Fruit fly (Drosophila melanogaster) whole organism, embryonic: Measurements from ENCODE around the gene Cnb.

Source experiments
- CG10267 ChIP-seq: fragments of 200-800 bp; sonication (Bioruptor generic); optimal IDR thresholded peaks from 2 replicates; lab custom pipeline; 2018; ENCODE audit warnings: missing biosample characterization, mild to moderate bottlenecking, missing genetic modification characterization, moderate library complexity
- CG10321 ChIP-seq: fragments of 200-800 bp; sonication (Bioruptor generic); IDR thresholded peaks from 2 replicates; pipeline ENCODE4 v1.3.6; 2022; ENCODE audit warnings: missing biosample characterization, missing genetic modification characterization
- CG10959 ChIP-seq: fragments of 200-800 bp; sonication (Bioruptor generic); IDR thresholded peaks from 2 replicates; pipeline ENCODE4 v1.3.6; 2022; ENCODE audit warnings: missing biosample characterization, missing genetic modification characterization
- CG11093 ChIP-seq: fragments of 200-800 bp; sonication (Bioruptor generic); IDR thresholded peaks from 3 replicates; pipeline ENCODE4 v1.3.6; 2022; ENCODE audit warnings: missing biosample characterization, missing genetic modification characterization
- CG11723 ChIP-seq: fragments of 200-800 bp; sonication (Bioruptor generic); optimal IDR thresholded peaks from 2 replicates; lab custom pipeline; 2017; ENCODE audit warnings: missing biosample characterization, mild to moderate bottlenecking, missing genetic modification characterization
- CG12155 ChIP-seq: fragments of 200-800 bp; sonication (Bioruptor generic); optimal IDR thresholded peaks from 3 replicates; lab custom pipeline; 2016; ENCODE audit warnings: missing biosample characterization, missing genetic modification characterization
- CG14441 ChIP-seq: fragments of 200-800 bp; sonication (Bioruptor generic); IDR thresholded peaks from 2 replicates; pipeline ENCODE4 v1.3.6; 2022; ENCODE audit warnings: missing biosample characterization, missing genetic modification characterization
- CG17912 ChIP-seq: fragments of 200-800 bp; sonication (Bioruptor generic); optimal IDR thresholded peaks from 2 replicates; lab custom pipeline; 2018; ENCODE audit warnings: missing biosample characterization, mild to moderate bottlenecking, missing genetic modification characterization
- CG18011 ChIP-seq: fragments of 200-800 bp; sonication (Bioruptor generic); optimal IDR thresholded peaks from 2 replicates; lab custom pipeline; 2017; ENCODE audit warnings: missing biosample characterization, missing genetic modification characterization, mild to moderate bottlenecking, moderate library complexity, missing genotype
- CG1832 ChIP-seq: fragments of 200-800 bp; sonication (Bioruptor generic); optimal IDR thresholded peaks from 2 replicates; lab custom pipeline; 2017; ENCODE audit warnings: missing biosample characterization, mild to moderate bottlenecking, missing genetic modification characterization, inconsistent platforms
- CG31224 ChIP-seq: fragments of 200-800 bp; sonication (Bioruptor generic); IDR thresholded peaks from 2 replicates; pipeline ENCODE4 v1.3.6; 2022; ENCODE audit warnings: missing biosample characterization, missing genetic modification characterization
- CG5245 ChIP-seq: fragments of 200-800 bp; sonication (Bioruptor generic); optimal IDR thresholded peaks from 3 replicates; lab custom pipeline; 2016; ENCODE audit warnings: missing biosample characterization, missing genetic modification characterization
- CG6683 ChIP-seq: fragments of 200-800 bp; sonication (Bioruptor generic); optimal IDR thresholded peaks from 2 replicates; lab custom pipeline; 2017; ENCODE audit warnings: missing biosample characterization, mild to moderate bottlenecking, missing genetic modification characterization, missing genetic modification reagents
- CG7372 ChIP-seq: fragments of 200-800 bp; sonication (Bioruptor generic); IDR thresholded peaks from 2 replicates; pipeline ENCODE4 v1.3.6; 2022; ENCODE audit warnings: missing biosample characterization, missing genetic modification characterization
- CG8359 ChIP-seq: fragments of 200-800 bp; sonication (Bioruptor generic); optimal IDR thresholded peaks from 2 replicates; lab custom pipeline; 2017; ENCODE audit warnings: missing biosample characterization, mild to moderate bottlenecking, missing genetic modification characterization, borderline replicate concordance
- CG8388 ChIP-seq: fragments of 200-800 bp; sonication (Bioruptor generic); optimal IDR thresholded peaks from 2 replicates; lab custom pipeline; 2019; ENCODE audit warnings: missing biosample characterization, mild to moderate bottlenecking, missing genetic modification characterization, moderate library complexity
- CG8478 ChIP-seq: fragments of >200 bp; optimal IDR thresholded peaks from 2 replicates; lab custom pipeline; 2018
- Camta ChIP-seq: fragments of 200-800 bp; sonication (Bioruptor generic); optimal IDR thresholded peaks from 2 replicates; lab custom pipeline; 2016; ENCODE audit warnings: missing biosample characterization, missing genetic modification characterization
- Dbx ChIP-seq: fragments of 200-800 bp; sonication (Bioruptor generic); IDR thresholded peaks from 3 replicates; pipeline ENCODE4 v1.3.6; 2022; ENCODE audit warnings: missing biosample characterization, missing genetic modification characterization
- Elba2 ChIP-seq: fragments of 200-800 bp; sonication (Bioruptor generic); optimal IDR thresholded peaks from 3 replicates; lab custom pipeline; 2016; ENCODE audit warnings: missing biosample characterization, missing genetic modification characterization
- Fer2 ChIP-seq: fragments of 200-800 bp; sonication (Bioruptor generic); optimal IDR thresholded peaks from 2 replicates; lab custom pipeline; 2018; ENCODE audit warnings: missing biosample characterization, mild to moderate bottlenecking, missing genetic modification characterization, moderate library complexity
- Gsc ChIP-seq: fragments of 200-800 bp; sonication (Bioruptor generic); IDR thresholded peaks from 2 replicates; pipeline ENCODE4 v1.3.6; 2022; ENCODE audit warnings: missing biosample characterization, missing genetic modification characterization
- H15 ChIP-seq: fragments of 200-800 bp; sonication (Bioruptor generic); IDR thresholded peaks from 3 replicates; pipeline ENCODE4 v1.3.6; 2022; ENCODE audit warnings: missing biosample characterization, missing genetic modification characterization
- HHEX ChIP-seq: fragments of 200-800 bp; sonication (Bioruptor generic); optimal IDR thresholded peaks from 3 replicates; lab custom pipeline; 2017; ENCODE audit warnings: missing biosample characterization, mild to moderate bottlenecking, missing genetic modification characterization, missing genetic modification reagents
- NC2β ChIP-seq: fragments of 200-800 bp; sonication (Bioruptor generic); optimal IDR thresholded peaks from 2 replicates; lab custom pipeline; 2016; ENCODE audit warnings: missing biosample characterization, missing genetic modification characterization
- Nf-YA ChIP-seq: fragments of 200-800 bp; sonication (Bioruptor generic); IDR thresholded peaks from 2 replicates; pipeline ENCODE4 v1.3.6; 2022; ENCODE audit warnings: missing biosample characterization, missing genetic modification characterization
- Nf-YB ChIP-seq: fragments of 200-800 bp; sonication (Bioruptor generic); optimal IDR thresholded peaks from 3 replicates; lab custom pipeline; 2019; ENCODE audit warnings: missing biosample characterization, mild to moderate bottlenecking, missing genetic modification characterization, moderate library complexity
- Nf-YC ChIP-seq: fragments of 200-800 bp; optimal IDR thresholded peaks from 3 replicates; lab custom pipeline; 2019; ENCODE audit warnings: missing biosample characterization, mild to moderate bottlenecking, missing genetic modification characterization, moderate library complexity
- Poxn ChIP-seq: fragments of 200-800 bp; sonication (Bioruptor generic); IDR thresholded peaks from 2 replicates; pipeline ENCODE4 v1.3.6; 2022; ENCODE audit warnings: missing biosample characterization, missing genetic modification characterization
- Sox102F ChIP-seq: fragments of 200-800 bp; sonication (Bioruptor generic); optimal IDR thresholded peaks from 2 replicates; lab custom pipeline; 2018; ENCODE audit warnings: missing biosample characterization, mild to moderate bottlenecking, missing genetic modification characterization, moderate library complexity
- Stat92E ChIP-seq, 3 experiments: fragments of >200 bp in 2 of 3; fragments of 200-800 bp in 1 of 3; sonication (Bioruptor generic) in 1 of 3; optimal IDR thresholded peaks; 2 replicates each; lab custom pipeline; 2017 to 2019; ENCODE audit warnings: missing biosample characterization in 3 of 3, missing genetic modification characterization in 3 of 3, mild to moderate bottlenecking in 1 of 3, moderate library complexity in 1 of 3
- Tbp ChIP-seq: fragments of >200 bp; optimal IDR thresholded peaks from 2 replicates; lab custom pipeline; 2018; ENCODE audit warnings: missing biosample characterization, missing genetic modification characterization
- Trl ChIP-seq, 3 experiments: fragments of >200 bp in 2 of 3; fragments of 200-800 bp in 1 of 3; sonication (Bioruptor generic) in 1 of 3; optimal IDR thresholded peaks; 2 replicates in 1 of 3; 3 replicates in 2 of 3; lab custom pipeline; 2016 to 2017; ENCODE audit warnings: missing biosample characterization in 1 of 3, missing genetic modification characterization in 1 of 3
- al ChIP-seq: fragments of 200-800 bp; sonication (Bioruptor generic); IDR thresholded peaks from 2 replicates; pipeline ENCODE4 v1.3.6; 2022; ENCODE audit warnings: missing biosample characterization, missing genetic modification characterization
- ara ChIP-seq: fragments of 200-800 bp; sonication (Bioruptor generic); IDR thresholded peaks from 2 replicates; pipeline ENCODE4 v1.3.6; 2022; ENCODE audit warnings: missing biosample characterization, missing genetic modification characterization
- ash1 ChIP-seq: fragments of 200-800 bp; sonication (Bioruptor generic); optimal IDR thresholded peaks from 2 replicates; lab custom pipeline; 2018; ENCODE audit warnings: missing biosample characterization, mild to moderate bottlenecking, missing genetic modification characterization
- chn ChIP-seq: fragments of 200-800 bp; sonication (Bioruptor generic); optimal IDR thresholded peaks from 2 replicates; lab custom pipeline; 2016; ENCODE audit warnings: missing biosample characterization, missing genetic modification characterization
- ci ChIP-seq: fragments of 200-800 bp; sonication (Bioruptor generic); IDR thresholded peaks from 3 replicates; pipeline ENCODE4 v1.3.6; 2022; ENCODE audit warnings: missing biosample characterization, missing genetic modification characterization
- crc ChIP-seq: fragments of 200-800 bp; sonication (Bioruptor generic); optimal IDR thresholded peaks from 2 replicates; lab custom pipeline; 2016; ENCODE audit warnings: missing biosample characterization, missing genetic modification characterization
- crol ChIP-seq: fragments of 200-800 bp; sonication (Bioruptor generic); IDR thresholded peaks from 2 replicates; pipeline ENCODE4 v1.3.6; 2022; ENCODE audit warnings: missing biosample characterization, missing genetic modification characterization
- crp ChIP-seq, 2 experiments: fragments of 200-800 bp; sonication (Bioruptor generic); optimal IDR thresholded peaks; 2 replicates in 1 of 2; 3 replicates in 1 of 2; lab custom pipeline; 2017; ENCODE audit warnings: missing biosample characterization in 2 of 2, missing genetic modification characterization in 2 of 2, mild to moderate bottlenecking in 1 of 2, moderate library complexity in 1 of 2
- dati ChIP-seq: fragments of 200-800 bp; sonication (Bioruptor generic); IDR thresholded peaks from 2 replicates; pipeline ENCODE4 v1.3.6; 2022; ENCODE audit warnings: missing biosample characterization, missing genetic modification characterization
- dimm ChIP-seq: fragments of 200-800 bp; sonication (Bioruptor generic); IDR thresholded peaks from 2 replicates; pipeline ENCODE4 v1.3.6; 2022; ENCODE audit warnings: missing biosample characterization, missing genetic modification characterization
- gsb-n ChIP-seq: fragments of 200-800 bp; sonication (Bioruptor generic); optimal IDR thresholded peaks from 3 replicates; lab custom pipeline; 2018; ENCODE audit warnings: missing biosample characterization, mild to moderate bottlenecking, missing genetic modification characterization
- ken ChIP-seq: fragments of 200-800 bp; sonication (Bioruptor generic); IDR thresholded peaks from 3 replicates; pipeline ENCODE4 v1.3.6; 2022; ENCODE audit warnings: missing biosample characterization, missing genetic modification characterization
- klu ChIP-seq: fragments of 200-800 bp; sonication (Bioruptor generic); IDR thresholded peaks from 2 replicates; pipeline ENCODE4 v1.3.6; 2022; ENCODE audit warnings: missing biosample characterization, missing genetic modification characterization
- lov ChIP-seq, 2 experiments: fragments of 200-800 bp in 1 of 2; fragments of >200 bp in 1 of 2; sonication (Bioruptor generic) in 1 of 2; IDR thresholded peaks in 1 of 2; optimal IDR thresholded peaks in 1 of 2; 2 replicates in 1 of 2; 3 replicates in 1 of 2; pipeline versions ENCODE4 v1.3.6 to Lab custom; 2017 to 2022; ENCODE audit warnings: missing biosample characterization in 1 of 2, missing genetic modification characterization in 1 of 2
- ranshi ChIP-seq: fragments of 200-800 bp; sonication (Bioruptor generic); IDR thresholded peaks from 2 replicates; pipeline ENCODE4 v1.3.6; 2022; ENCODE audit warnings: missing biosample characterization, missing genetic modification characterization
- run ChIP-seq: fragments of 200-800 bp; sonication (Bioruptor generic); optimal IDR thresholded peaks from 3 replicates; lab custom pipeline; 2018; ENCODE audit warnings: missing biosample characterization, mild to moderate bottlenecking, missing genetic modification characterization
- sqz ChIP-seq: fragments of 200-800 bp; sonication (Bioruptor generic); optimal IDR thresholded peaks from 3 replicates; lab custom pipeline; 2018; ENCODE audit warnings: missing biosample characterization, mild to moderate bottlenecking, missing genetic modification characterization
- sr ChIP-seq: fragments of 200-800 bp; sonication (Bioruptor generic); IDR thresholded peaks from 3 replicates; pipeline ENCODE4 v1.3.6; 2022; ENCODE audit warnings: missing biosample characterization, missing genetic modification characterization

Gene Cnb

dm6 chr3L:1920051-1920450 lies 27.3 kb upstream of the Cnb start (continued):
- TF ChIP-seq lov (optimal IDR thresholded peaks at IDR 0.05; lab: Kevin White, UChicago) (no peak), lov (GFP tag; IDR thresholded peaks at IDR 0.05; lab: Robert Waterston, UW) (0 out of 3 replicates have a peak, but pooled peaks have one; percentile 13), Elba2 (GFP tag; lab: Kevin White, UChicago) (peak; percentile 74), CG6683 (GFP tag; lab: Kevin White, UChicago) (no peak), CG31224 (GFP tag; lab: Robert Waterston, UW) (no peak), chn (GFP tag; lab: Kevin White, UChicago) (no peak), CG17912 (GFP tag; lab: Kevin White, UChicago) (no peak), CG14441 (no peak), Gsc (GFP tag; lab: Robert Waterston, UW) (no peak), ken (GFP tag; lab: Robert Waterston, UW) (no peak), klu (no peak), al (GFP tag; lab: Robert Waterston, UW) (no peak), Tbp (GFP tag; lab: Kevin White, UChicago) (no peak), ara (GFP tag; lab: Robert Waterston, UW) (no peak), CG12155 (no peak), run (tag; lab: Kevin White, UChicago) (no peak), Trl (optimal IDR thresholded peaks at IDR 0.05; lab: Kevin White, UChicago) (peak in 1 of 2 experiments; percentile 36), Trl (GFP tag; optimal IDR thresholded peaks at IDR 0.05; lab: Kevin White, UChicago) (no peak), dati (GFP tag; lab: Robert Waterston, UW) (no peak), CG1832 (GFP tag; lab: Kevin White, UChicago) (peak; percentile 35), Dbx (GFP tag; lab: Robert Waterston, UW) (0 out of 3 replicates have a peak, but pooled peaks have one; percentile 35), CG8388 (GFP tag; lab: Kevin White, UChicago) (no peak), sr (GFP tag; lab: Robert Waterston, UW) (no peak), Nf-YB (GFP tag; lab: Kevin White, UChicago) (peak; percentile 85), CG10267 (tag; lab: Kevin White, UChicago) (no peak), CG8359 (GFP tag; lab: Kevin White, UChicago) (no peak), Poxn (GFP tag; lab: Robert Waterston, UW) (no peak), crp (GFP tag; optimal IDR thresholded peaks at IDR 0.05; lab: Kevin White, UChicago) (no peak), CG7372 (GFP tag; lab: Robert Waterston, UW) (no peak), ranshi (no peak), Sox102F (GFP tag; lab: Kevin White, UChicago) (no peak), ash1 (GFP tag; lab: Kevin White, UChicago) (no peak), HHEX (GFP tag; lab: Kevin White, UChicago) (no peak), Fer2 (tag; lab: Kevin White, UChicago) (no peak), ci (GFP tag; lab: Robert Waterston, UW) (0 out of 3 replicates have a peak, but pooled peaks have one; percentile 34), CG10959 (GFP tag; lab: Robert Waterston, UW) (no peak), CG11093 (no peak), NC2β (no peak), CG11723 (GFP tag; lab: Kevin White, UChicago) (no peak), dimm (GFP tag; lab: Robert Waterston, UW) (no peak)

DNA sequence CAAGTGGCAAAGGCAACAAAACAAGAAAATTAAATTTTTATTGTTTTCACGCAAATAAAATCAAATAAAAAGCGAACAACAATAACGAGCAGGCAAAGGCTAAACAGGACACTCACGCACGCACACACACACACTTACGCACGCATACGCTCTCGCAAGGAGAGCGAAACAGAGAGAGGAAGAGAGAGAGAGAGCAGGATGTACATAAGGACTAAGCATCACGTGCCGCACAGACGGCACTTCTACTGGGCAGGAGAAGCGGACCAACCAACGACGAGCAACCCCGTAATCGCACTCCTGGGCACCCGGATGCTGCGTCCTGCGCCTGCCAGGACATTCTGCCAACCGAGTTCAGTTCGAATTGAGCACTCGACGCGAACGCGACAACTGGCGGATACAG lies 26.4 kb upstream of the Cnb start, which contains the start of gene Dbx:
Gene Dbx (plus strand): TSS at position 365 of the 400 bp plus-strand sequence.
- no peak for TF ChIP-seq crc (GFP tag; lab: Kevin White, UChicago)
- no peak for TF ChIP-seq H15 (GFP tag; lab: Robert Waterston, UW)
- peak; percentile 94 for TF ChIP-seq Nf-YC (tag; lab: Kevin White, UChicago)
- TF ChIP-seq CG8478 (lab: Kevin White, UChicago) = peak; percentile 29
- TF ChIP-seq HHEX (GFP tag; lab: Kevin White, UChicago) = no peak
- no peak for TF ChIP-seq CG5245 (GFP tag; lab: Kevin White, UChicago)
- no peak for TF ChIP-seq crol (GFP tag; lab: Robert Waterston, UW)
- TF ChIP-seq Trl (optimal IDR thresholded peaks at IDR 0.05; lab: Kevin White, UChicago) = peak; percentile 64 to 73
- TF ChIP-seq Trl (GFP tag; optimal IDR thresholded peaks at IDR 0.05; lab: Kevin White, UChicago) = no peak
- no peak for TF ChIP-seq CG31224 (GFP tag; lab: Robert Waterston, UW)
- no peak for TF ChIP-seq Stat92E (GFP tag; optimal IDR thresholded peaks at IDR 0.05; lab: Kevin White, UChicago)
- no peak for TF ChIP-seq Camta (GFP tag; lab: Kevin White, UChicago)
- peak; percentile 97 for TF ChIP-seq Nf-YB (GFP tag; lab: Kevin White, UChicago)
- TF ChIP-seq gsb-n = no peak
- TF ChIP-seq CG18011 (GFP tag; lab: Kevin White, UChicago) = no peak
- 0 out of 2 replicates have a peak, but pooled peaks have one; percentile 23 for TF ChIP-seq CG10321 (GFP tag; lab: Robert Waterston, UW)
- no peak for TF ChIP-seq sqz (GFP tag; lab: Kevin White, UChicago)
- TF ChIP-seq Nf-YA (GFP tag; lab: Robert Waterston, UW) = peak; percentile 69
